Worm (Caenorhabditis elegans): ENCODE measurements around the gene arl-1.

ce11 chrII:8602337-8602944, 20.6 kb downstream of the arl-1 start, which contains the start of the genes cpf-1 and rpl-26:
- TF ChIP-seq ama-1 (optimal IDR thresholded peaks at IDR 0.05) (no peak), sea-1 (GFP tag; conservative IDR thresholded peaks at IDR 0.05) (no peak), B0310.2 (tag; optimal IDR thresholded peaks at IDR 0.05) (no peak), ceh-13 (GFP tag; optimal IDR thresholded peaks at IDR 0.05) (no peak), aly-1 (tag; optimal IDR thresholded peaks at IDR 0.05) (no peak), hmbx-1 (tag; optimal IDR thresholded peaks at IDR 0.05) (no peak)

Measured in whole organism, early embryonic.